Fruit fly (Drosophila melanogaster) Kc167 (cell line): Measurements from ENCODE around the gene Pex1.

Source experiments
- Myc ChIP-seq: fragments of >200 bp; optimal IDR thresholded peaks from 2 replicates; lab custom pipeline; 2017; ENCODE audit warnings: missing external identifiers
- Sin3A ChIP-seq: fragments of >200 bp; optimal IDR thresholded peaks from 2 replicates; lab custom pipeline; 2018; ENCODE audit warnings: missing external identifiers
- h ChIP-seq: fragments of >200 bp; optimal IDR thresholded peaks from 3 replicates; lab custom pipeline; 2018; ENCODE audit warnings: missing external identifiers
- insv ChIP-seq: fragments of >200 bp; optimal IDR thresholded peaks from 3 replicates; lab custom pipeline; 2018; ENCODE audit warnings: missing external identifiers
- psq ChIP-seq: fragments of >200 bp; optimal IDR thresholded peaks from 2 replicates; lab custom pipeline; 2017; ENCODE audit warnings: missing external identifiers
- ttk ChIP-seq: sonication (Bioruptor generic); optimal IDR thresholded peaks from 2 replicates; lab custom pipeline; 2017; ENCODE audit warnings: missing external identifiers

Gene Pex1

DNA sequence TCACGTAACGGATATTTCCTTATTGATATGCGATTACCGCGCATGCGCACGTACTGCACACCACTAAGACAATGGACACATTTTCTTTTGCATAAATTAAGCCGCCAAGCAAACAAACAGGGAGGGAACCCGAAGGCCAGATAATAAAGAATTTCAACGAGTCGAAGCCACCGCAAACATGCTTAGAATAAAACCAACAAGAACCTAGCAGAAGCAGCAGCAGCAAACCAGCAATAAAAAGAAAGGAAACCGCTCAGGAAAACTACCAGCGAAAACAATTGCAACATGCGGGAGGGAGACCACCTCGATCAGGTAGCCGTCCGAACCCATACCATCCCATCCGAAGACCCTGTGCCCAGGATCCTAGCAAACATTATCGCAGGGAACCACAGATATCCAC lies 4.9 kb downstream of the Pex1 start:
- TF ChIP-seq Myc (lab: Kevin White, UChicago) (no peak), Sin3A (no peak), ttk (lab: Kevin White, UChicago) (no peak), h (lab: Kevin White, UChicago) (no peak), insv (lab: Kevin White, UChicago) (no peak), psq (lab: Kevin White, UChicago) (no peak)

DNA sequence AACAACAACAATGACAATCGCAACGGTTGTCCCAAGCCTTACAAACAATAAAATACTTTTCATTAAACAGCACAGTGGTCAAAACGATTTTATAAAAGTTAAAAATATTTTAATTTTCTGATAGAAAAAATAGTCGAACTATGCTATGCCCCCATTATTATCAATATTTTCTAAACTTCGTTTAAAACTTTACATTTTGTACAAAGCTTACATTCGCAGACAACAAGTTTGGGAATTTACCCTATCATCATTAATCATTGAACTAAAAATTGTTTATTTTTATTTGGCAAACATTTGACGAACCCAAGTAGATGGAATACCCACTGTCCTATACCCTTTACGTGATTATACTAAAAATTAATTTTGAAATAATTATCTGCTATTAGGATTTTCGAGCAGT lies 6.5 kb downstream of the Pex1 start:
- TF ChIP-seq h (lab: Kevin White, UChicago): no peak
- TF ChIP-seq psq (lab: Kevin White, UChicago): no peak
- TF ChIP-seq insv (lab: Kevin White, UChicago): no peak
- TF ChIP-seq Myc (lab: Kevin White, UChicago): no peak
- no peak for TF ChIP-seq ttk (lab: Kevin White, UChicago)
- no peak for TF ChIP-seq Sin3A

DNA sequence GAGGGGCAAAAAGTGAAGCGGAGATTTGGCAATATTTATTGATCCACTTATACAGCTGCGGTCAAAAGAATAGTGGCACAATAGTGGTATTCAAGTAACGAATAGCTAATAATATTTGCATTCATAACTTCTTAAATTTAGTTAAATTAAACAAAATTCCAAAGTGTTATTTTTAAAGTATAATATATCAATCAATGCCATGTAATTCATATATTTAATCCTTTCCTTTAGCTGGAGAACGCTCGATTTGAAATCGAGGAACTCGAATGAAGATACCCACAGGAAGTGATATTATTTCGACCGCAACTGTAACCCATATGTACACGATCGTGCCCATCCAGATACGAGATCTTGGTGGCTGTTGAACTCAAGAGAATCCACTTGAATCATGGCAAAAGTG lies 7.5 kb downstream of the Pex1 start:
- TF ChIP-seq Sin3A: no peak
- TF ChIP-seq Myc (lab: Kevin White, UChicago): no peak
- TF ChIP-seq insv (lab: Kevin White, UChicago): no peak
- TF ChIP-seq h (lab: Kevin White, UChicago): no peak

DNA sequence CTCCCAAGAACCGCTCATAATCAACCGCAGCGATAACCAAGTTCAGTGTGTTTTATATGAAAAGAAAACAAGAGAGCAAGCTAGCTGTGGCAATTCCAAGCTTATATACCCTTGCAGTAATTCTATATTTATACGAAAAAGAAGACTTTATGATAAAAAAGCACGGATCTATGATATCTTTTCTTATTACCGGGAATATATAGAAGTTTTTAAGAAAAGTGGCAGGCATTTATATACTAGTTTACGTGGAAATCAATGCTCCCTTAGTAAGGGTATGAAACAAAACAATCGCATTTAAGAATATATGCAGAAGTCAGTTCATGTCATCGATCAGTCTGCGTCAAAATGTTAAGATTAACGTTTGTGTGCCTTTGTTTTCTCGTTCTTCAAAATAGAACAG lies 11.6 kb downstream of the Pex1 start, which contains the start of gene CG8100:
Gene CG8100, plus strand, starts transcription at position 333 of the 400 bp plus-strand sequence.
- TF ChIP-seq Myc (lab: Kevin White, UChicago) (no peak), h (lab: Kevin White, UChicago) (no peak), Sin3A (no peak), psq (lab: Kevin White, UChicago) (no peak), insv (lab: Kevin White, UChicago) (no peak), ttk (lab: Kevin White, UChicago) (no peak)

DNA sequence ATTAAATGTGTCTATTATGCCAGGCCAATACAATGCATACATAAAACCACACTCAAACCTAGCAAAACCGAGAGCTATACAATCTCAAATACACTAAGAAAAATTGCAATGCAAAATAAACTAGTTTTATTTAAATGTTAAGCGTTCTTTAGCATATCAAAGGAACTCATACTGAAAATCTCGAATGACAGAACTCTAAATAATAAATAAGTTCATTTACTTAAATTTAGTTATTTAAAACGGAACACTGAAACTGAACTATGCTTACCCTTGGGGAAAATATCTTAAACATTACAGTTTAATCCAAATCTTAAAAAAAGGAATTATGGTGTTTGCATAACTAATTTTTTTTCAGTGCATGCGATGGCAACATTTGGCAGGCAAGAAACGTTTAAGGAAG lies 14.5 kb downstream of the Pex1 start:
- TF ChIP-seq Sin3A: no peak
- no peak for TF ChIP-seq h (lab: Kevin White, UChicago)
- TF ChIP-seq ttk (lab: Kevin White, UChicago): no peak
- no peak for TF ChIP-seq Myc (lab: Kevin White, UChicago)

DNA sequence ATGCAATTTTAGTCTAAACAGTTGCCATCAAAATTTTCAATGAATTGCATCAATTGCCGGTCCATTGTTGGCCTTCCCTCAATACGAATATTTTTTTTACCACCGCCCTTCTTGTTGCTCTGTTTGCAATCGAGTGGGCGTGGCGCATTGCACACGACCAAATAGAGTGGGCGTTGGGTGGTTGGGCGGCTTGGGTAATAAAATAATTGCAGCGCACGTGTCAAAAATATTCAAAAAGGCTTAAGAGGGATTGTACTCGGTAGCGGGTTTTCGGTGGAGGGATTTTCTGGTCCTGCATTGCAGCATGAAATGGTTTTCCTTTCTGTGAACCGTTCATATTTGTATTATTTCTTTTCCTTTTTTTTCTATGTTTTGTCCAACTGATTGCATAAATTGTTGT lies 17.3 kb downstream of the Pex1 start:
- TF ChIP-seq psq (lab: Kevin White, UChicago) (no peak), Sin3A (no peak), Myc (lab: Kevin White, UChicago) (no peak), ttk (lab: Kevin White, UChicago) (no peak), insv (lab: Kevin White, UChicago) (no peak)

DNA sequence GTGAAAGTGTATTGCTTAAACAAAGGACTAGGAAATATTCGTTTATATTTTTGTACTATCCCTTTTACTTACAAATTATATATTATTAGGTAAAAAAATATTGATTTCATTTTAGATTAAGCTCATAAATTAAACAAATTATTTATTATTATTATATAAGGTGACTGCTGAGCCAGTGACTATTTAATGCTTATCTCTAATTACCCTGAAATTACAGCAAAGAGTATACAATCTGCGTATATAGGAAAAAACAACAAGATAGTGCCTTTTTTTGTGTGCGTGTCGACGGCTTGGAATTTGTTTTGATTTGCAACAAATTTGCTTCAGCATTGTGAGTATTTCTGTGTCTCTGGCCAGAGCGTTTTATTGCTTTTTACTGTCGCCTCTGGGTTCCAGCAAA lies 17.8 kb downstream of the Pex1 start:
- TF ChIP-seq Myc (lab: Kevin White, UChicago): no peak
- no peak for TF ChIP-seq Sin3A
- no peak for TF ChIP-seq ttk (lab: Kevin White, UChicago)
- no peak for TF ChIP-seq psq (lab: Kevin White, UChicago)
- no peak for TF ChIP-seq h (lab: Kevin White, UChicago)
- no peak for TF ChIP-seq insv (lab: Kevin White, UChicago)

DNA sequence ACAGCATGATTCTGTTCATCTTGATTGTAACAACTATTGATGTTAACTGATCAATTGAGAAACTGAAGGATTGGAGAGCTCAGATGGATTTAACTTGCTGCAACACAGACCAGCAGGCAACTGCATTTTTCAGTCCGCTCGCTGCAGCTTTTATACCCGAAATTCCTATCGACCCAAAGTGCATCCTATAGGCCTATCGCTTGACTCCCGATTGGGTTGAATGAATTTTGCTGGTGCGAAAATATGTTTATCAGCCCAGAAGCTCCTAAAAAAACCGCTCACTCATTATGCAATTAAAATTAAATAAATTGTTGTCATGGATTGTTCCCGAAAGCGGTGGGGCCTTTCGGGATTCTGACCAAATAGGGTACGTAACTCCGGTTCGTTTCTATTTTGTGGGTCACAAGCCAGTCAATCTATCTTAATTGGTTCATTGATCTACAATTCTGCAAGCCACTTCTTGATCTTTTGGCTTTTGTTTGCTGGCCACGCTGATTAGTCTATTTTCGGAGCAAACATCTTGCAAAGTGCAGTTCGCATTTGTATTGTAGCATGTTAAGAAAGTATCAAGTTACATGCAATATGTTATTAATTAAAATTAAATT lies 26.4 kb downstream of the Pex1 start, which contains the start of gene Fbp1:
Gene Fbp1, minus strand, starts transcription at position 113 of the 605 bp plus-strand sequence.
- TF ChIP-seq insv (lab: Kevin White, UChicago) (no peak), h (lab: Kevin White, UChicago) (no peak)

DNA sequence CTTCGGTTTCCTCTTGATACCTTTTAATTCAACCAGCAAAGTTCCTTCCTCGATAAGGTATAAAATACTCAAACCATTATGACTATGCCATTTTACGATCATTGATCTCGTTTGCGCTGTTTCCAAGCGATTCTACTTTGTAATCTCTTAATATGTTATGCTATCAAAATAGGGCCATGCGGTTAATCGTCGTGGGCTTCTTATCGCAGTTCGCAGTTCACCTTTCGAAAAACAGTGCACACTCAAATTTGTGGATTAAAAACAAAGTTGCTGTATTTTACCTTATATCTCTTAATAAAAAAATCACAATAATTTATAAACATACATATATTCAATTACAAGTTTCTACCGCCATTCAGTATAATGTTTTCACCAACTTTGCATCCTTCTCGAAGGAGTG lies 28.4 kb downstream of the Pex1 start:
- TF ChIP-seq Myc (lab: Kevin White, UChicago) (no peak), insv (lab: Kevin White, UChicago) (no peak), h (lab: Kevin White, UChicago) (no peak)

DNA sequence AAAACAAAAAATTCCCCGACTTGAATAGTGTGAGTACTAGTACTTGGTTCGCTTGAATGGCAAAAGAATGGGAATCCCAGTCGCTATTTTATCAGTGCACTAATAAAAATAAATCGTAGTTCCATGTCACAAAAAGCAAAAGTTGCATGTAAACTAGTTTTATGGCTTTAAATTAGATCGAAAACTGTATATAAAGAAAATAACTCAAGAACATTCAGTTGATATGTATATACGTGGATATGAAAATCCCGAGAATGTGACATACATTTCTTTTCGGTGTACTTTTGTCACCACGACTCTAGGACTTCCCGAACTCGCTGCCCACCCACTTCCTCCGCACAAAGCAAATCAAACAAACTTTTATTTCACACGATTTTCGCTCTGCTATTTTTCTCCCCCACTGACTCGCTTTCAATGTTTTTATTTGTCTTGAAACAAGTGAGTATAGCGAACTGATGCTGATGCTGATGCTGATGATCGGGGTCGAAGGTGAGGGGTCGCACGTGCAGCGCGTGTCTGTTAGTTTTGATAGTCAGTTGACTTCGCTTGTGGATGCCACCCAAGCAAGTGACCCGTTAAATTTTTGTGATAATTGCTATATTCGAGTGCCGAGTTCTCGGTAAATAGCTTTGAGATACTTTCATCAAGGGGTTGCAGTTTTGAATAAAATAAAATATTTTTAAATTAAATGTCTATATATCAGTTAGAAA lies 29.9 kb downstream of the Pex1 start:
- no peak for TF ChIP-seq psq (lab: Kevin White, UChicago)
- TF ChIP-seq Myc (lab: Kevin White, UChicago): no peak
- TF ChIP-seq ttk (lab: Kevin White, UChicago): no peak
- no peak for TF ChIP-seq insv (lab: Kevin White, UChicago)
- TF ChIP-seq h (lab: Kevin White, UChicago): no peak
- no peak for TF ChIP-seq Sin3A

DNA sequence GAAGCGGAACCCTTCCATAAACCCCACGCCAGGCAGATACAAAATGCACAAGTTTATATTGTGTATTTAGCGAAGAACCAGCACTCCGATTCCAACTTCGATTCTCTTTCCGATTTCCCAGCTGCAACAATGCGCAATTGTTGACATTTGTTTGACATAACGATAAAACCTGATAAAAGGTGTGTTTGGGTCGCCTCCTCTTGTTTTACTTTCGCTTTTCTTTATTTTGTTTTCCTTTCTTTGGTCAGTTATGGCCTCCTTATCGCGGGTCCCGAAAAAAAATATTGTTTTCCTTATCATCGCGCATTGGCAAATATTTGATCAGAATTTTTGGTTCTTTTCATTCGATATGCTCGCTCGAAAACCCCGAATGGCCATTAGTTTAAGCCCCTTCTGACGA lies 33.3 kb downstream of the Pex1 start:
- no peak for TF ChIP-seq Myc (lab: Kevin White, UChicago)

DNA sequence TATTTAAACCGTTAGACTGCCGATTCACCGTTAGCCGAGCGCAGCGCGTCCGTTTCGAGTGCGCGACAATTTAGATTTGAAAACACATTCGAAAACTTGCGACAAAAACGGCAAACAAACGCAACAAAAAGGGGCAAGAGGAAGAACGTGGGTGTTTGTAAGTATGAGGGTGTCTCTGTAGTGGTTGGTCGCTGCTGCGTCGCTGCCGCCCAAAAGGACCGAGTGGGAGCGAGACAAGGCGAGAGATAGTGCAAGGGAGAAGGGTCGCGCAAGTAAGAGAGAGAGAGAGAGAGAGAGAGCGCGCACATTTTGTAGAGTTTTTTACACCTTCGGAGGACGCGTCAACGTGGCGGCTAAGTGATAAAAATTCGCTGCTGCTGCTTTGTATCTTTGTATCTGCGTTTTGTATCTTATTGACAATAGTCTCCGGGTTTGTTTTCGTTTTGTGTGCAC lies 36.4 kb downstream of the Pex1 start, which contains the start of gene Sox21a:
Gene Sox21a, minus strand, starts transcription at position 51 of the 453 bp plus-strand sequence.
- no peak for TF ChIP-seq psq (lab: Kevin White, UChicago)
- TF ChIP-seq Myc (lab: Kevin White, UChicago): no peak
- no peak for TF ChIP-seq insv (lab: Kevin White, UChicago)
- TF ChIP-seq ttk (lab: Kevin White, UChicago): no peak
- no peak for TF ChIP-seq Sin3A
- no peak for TF ChIP-seq h (lab: Kevin White, UChicago)
